Fruit fly (Drosophila melanogaster) whole organism, wandering third instar larva: ENCODE data around the gene nudC.

Experiments
- Abd-B ChIP-seq: fragments of >200 bp; optimal IDR thresholded peaks from 2 replicates; lab custom pipeline; 2017; ENCODE audit warnings: missing biosample characterization, missing genetic modification characterization
- CG32264 ChIP-seq: fragments of 200-800 bp; sonication (Bioruptor generic); optimal IDR thresholded peaks from 2 replicates; lab custom pipeline; 2016; ENCODE audit warnings: missing biosample characterization, missing genetic modification characterization
- CG9705 ChIP-seq: fragments of 200-800 bp; sonication (Bioruptor generic); optimal IDR thresholded peaks from 2 replicates; lab custom pipeline; 2018; ENCODE audit warnings: missing biosample characterization, mild to moderate bottlenecking, missing genetic modification characterization
- CrebA ChIP-seq: fragments of 200-800 bp; sonication (Bioruptor generic); optimal IDR thresholded peaks from 2 replicates; lab custom pipeline; 2016; ENCODE audit warnings: missing biosample characterization, mild to moderate bottlenecking, missing genetic modification characterization, borderline replicate concordance
- Dfd ChIP-seq: fragments of >200 bp; optimal IDR thresholded peaks from 2 replicates; lab custom pipeline; 2017; ENCODE audit warnings: missing biosample characterization, missing genetic modification characterization
- Dif ChIP-seq: fragments of 200-275, 200-300 bp; sonication (Bioruptor generic); optimal IDR thresholded peaks from 2 replicates; lab custom pipeline; 2018; ENCODE audit warnings: missing biosample characterization, missing genetic modification characterization; ENCODE audit not compliant: partially characterized antibody
- GATAd ChIP-seq: sonication (Bioruptor generic); optimal IDR thresholded peaks from 2 replicates; lab custom pipeline; 2016; ENCODE audit warnings: missing biosample characterization, missing genetic modification characterization
- HLH106 ChIP-seq: fragments of 200-800 bp; optimal IDR thresholded peaks from 3 replicates; lab custom pipeline; 2019; ENCODE audit warnings: missing biosample characterization, mild to moderate bottlenecking, missing genetic modification characterization, moderate library complexity
- Hnf4 ChIP-seq: fragments of 200-800 bp; sonication (Bioruptor generic); optimal IDR thresholded peaks from 2 replicates; lab custom pipeline; 2016; ENCODE audit warnings: missing biosample characterization, mild to moderate bottlenecking, missing genetic modification characterization
- Hr78 ChIP-seq: fragments of >200 bp; optimal IDR thresholded peaks from 2 replicates; lab custom pipeline; 2017; ENCODE audit warnings: missing biosample characterization, missing genetic modification characterization
- Hr83 ChIP-seq: fragments of 200-300 bp; sonication (Bioruptor generic); optimal IDR thresholded peaks from 2 replicates; lab custom pipeline; 2016; ENCODE audit warnings: missing biosample characterization, mild to moderate bottlenecking, missing genetic modification characterization, moderate library complexity; ENCODE audit not compliant: poor library complexity, severe bottlenecking
- Jra ChIP-seq: sonication (Bioruptor generic); optimal IDR thresholded peaks from 2 replicates; lab custom pipeline; 2016; ENCODE audit warnings: missing biosample characterization, missing genetic modification characterization
- Mio ChIP-seq: sonication (Bioruptor generic); optimal IDR thresholded peaks from 2 replicates; lab custom pipeline; 2016; ENCODE audit warnings: missing biosample characterization, missing genetic modification characterization
- Myc ChIP-seq: fragments of >200 bp; optimal IDR thresholded peaks from 2 replicates; lab custom pipeline; 2017
- N ChIP-seq: fragments of >200 bp; optimal IDR thresholded peaks from 2 replicates; lab custom pipeline; 2018; ENCODE audit warnings: missing biosample characterization, missing external identifiers, missing genetic modification characterization
- OdsH ChIP-seq: fragments of 200-800 bp; sonication (Bioruptor generic); optimal IDR thresholded peaks from 2 replicates; lab custom pipeline; 2016; ENCODE audit warnings: missing biosample characterization, mild to moderate bottlenecking, missing genetic modification characterization
- Rel ChIP-seq, 2 experiments: fragments of 200-800 bp; sonication (Bioruptor generic) in 1 of 2; optimal IDR thresholded peaks; 2 replicates in 1 of 2; 3 replicates in 1 of 2; lab custom pipeline; 2016 to 2019; ENCODE audit warnings: mild to moderate bottlenecking in 2 of 2, missing biosample characterization in 2 of 2, missing genetic modification characterization in 2 of 2, moderate library complexity in 1 of 2
- Sp1 ChIP-seq: fragments of 200-800 bp; sonication (Bioruptor generic); optimal IDR thresholded peaks from 3 replicates; lab custom pipeline; 2019; ENCODE audit warnings: missing biosample characterization, mild to moderate bottlenecking, missing genetic modification characterization, moderate library complexity
- Vsx2 ChIP-seq: fragments of 200-300, 225-300 bp; sonication (Bioruptor generic); optimal IDR thresholded peaks from 2 replicates; lab custom pipeline; 2018; ENCODE audit warnings: missing biosample characterization, missing genetic modification characterization; ENCODE audit not compliant: partially characterized antibody
- br ChIP-seq: fragments of 200-800 bp; sonication (Bioruptor generic); optimal IDR thresholded peaks from 2 replicates; lab custom pipeline; 2016; ENCODE audit warnings: missing biosample characterization, missing genetic modification characterization
- brk ChIP-seq: fragments of 200-800 bp; sonication (Bioruptor generic); optimal IDR thresholded peaks from 2 replicates; lab custom pipeline; 2016; ENCODE audit warnings: missing biosample characterization, mild to moderate bottlenecking, missing genetic modification characterization
- dl ChIP-seq, 2 experiments: fragments of 175-275, 200-275 bp in 1 of 2; fragments of 200-275 bp in 1 of 2; sonication (Bioruptor generic); optimal IDR thresholded peaks; lab custom pipeline; 2018; ENCODE audit warnings: mild to moderate bottlenecking in 2 of 2, missing biosample characterization in 2 of 2, missing genetic modification characterization in 2 of 2, moderate library complexity in 2 of 2; ENCODE audit not compliant: partially characterized antibody in 2 of 2, insufficient read depth in 1 of 2
- dmrt93B ChIP-seq: fragments of 200-800 bp; sonication (Bioruptor generic); optimal IDR thresholded peaks from 2 replicates; lab custom pipeline; 2018; ENCODE audit warnings: missing biosample characterization, mild to moderate bottlenecking, missing genetic modification characterization
- dsf ChIP-seq: sonication (Bioruptor generic); optimal IDR thresholded peaks from 2 replicates; lab custom pipeline; 2016; ENCODE audit warnings: missing biosample characterization, missing genetic modification characterization, borderline replicate concordance
- ey ChIP-seq: fragments of 200-800 bp; sonication (Bioruptor generic); optimal IDR thresholded peaks from 2 replicates; lab custom pipeline; 2016; ENCODE audit warnings: missing biosample characterization, missing genetic modification characterization
- foxo ChIP-seq, 2 experiments: fragments of 200-800 bp; sonication (Bioruptor generic); optimal IDR thresholded peaks; 2 replicates in 1 of 2; 3 replicates in 1 of 2; lab custom pipeline; 2016 to 2017; ENCODE audit warnings: missing biosample characterization in 2 of 2, missing genetic modification characterization in 2 of 2
- fru ChIP-seq: fragments of 200-800 bp; sonication (Bioruptor generic); optimal IDR thresholded peaks from 3 replicates; lab custom pipeline; 2016; ENCODE audit warnings: missing biosample characterization, mild to moderate bottlenecking, missing genetic modification characterization
- h ChIP-seq: fragments of 200-800 bp; sonication (Bioruptor generic); optimal IDR thresholded peaks from 3 replicates; lab custom pipeline; 2016; ENCODE audit warnings: missing biosample characterization, mild to moderate bottlenecking, missing genetic modification characterization
- jim ChIP-seq: fragments of 175-275, 200-325 bp; sonication (Bioruptor generic); optimal IDR thresholded peaks from 2 replicates; lab custom pipeline; 2016; ENCODE audit warnings: missing biosample characterization, mild to moderate bottlenecking, missing genetic modification characterization
- lola ChIP-seq: fragments of >200 bp; optimal IDR thresholded peaks from 2 replicates; lab custom pipeline; 2017; ENCODE audit warnings: missing biosample characterization, missing genetic modification characterization
- pan ChIP-seq: fragments of >200 bp; optimal IDR thresholded peaks from 2 replicates; lab custom pipeline; 2017
- psq ChIP-seq: fragments of 200-800 bp; sonication (Bioruptor generic); optimal IDR thresholded peaks from 3 replicates; lab custom pipeline; 2017; ENCODE audit warnings: missing biosample characterization, mild to moderate bottlenecking, missing genetic modification characterization, moderate library complexity
- rgr ChIP-seq: fragments of 200-800 bp; sonication (Bioruptor generic); optimal IDR thresholded peaks from 3 replicates; lab custom pipeline; 2016; ENCODE audit warnings: missing biosample characterization, mild to moderate bottlenecking, missing genetic modification characterization
- sage ChIP-seq: fragments of 200-800 bp; sonication (Bioruptor generic); optimal IDR thresholded peaks from 2 replicates; lab custom pipeline; 2016; ENCODE audit warnings: missing biosample characterization, mild to moderate bottlenecking, missing genetic modification characterization
- tai ChIP-seq: sonication (Bioruptor generic); optimal IDR thresholded peaks from 2 replicates; lab custom pipeline; 2016; ENCODE audit warnings: missing biosample characterization, missing genetic modification characterization
- usp ChIP-seq: fragments of >200 bp; optimal IDR thresholded peaks from 2 replicates; lab custom pipeline; 2017; ENCODE audit warnings: missing biosample characterization, missing genetic modification characterization
- woc ChIP-seq: sonication (Bioruptor generic); optimal IDR thresholded peaks from 2 replicates; lab custom pipeline; 2016; ENCODE audit warnings: missing biosample characterization, mild to moderate bottlenecking, missing genetic modification characterization

nudC gene

DNA sequence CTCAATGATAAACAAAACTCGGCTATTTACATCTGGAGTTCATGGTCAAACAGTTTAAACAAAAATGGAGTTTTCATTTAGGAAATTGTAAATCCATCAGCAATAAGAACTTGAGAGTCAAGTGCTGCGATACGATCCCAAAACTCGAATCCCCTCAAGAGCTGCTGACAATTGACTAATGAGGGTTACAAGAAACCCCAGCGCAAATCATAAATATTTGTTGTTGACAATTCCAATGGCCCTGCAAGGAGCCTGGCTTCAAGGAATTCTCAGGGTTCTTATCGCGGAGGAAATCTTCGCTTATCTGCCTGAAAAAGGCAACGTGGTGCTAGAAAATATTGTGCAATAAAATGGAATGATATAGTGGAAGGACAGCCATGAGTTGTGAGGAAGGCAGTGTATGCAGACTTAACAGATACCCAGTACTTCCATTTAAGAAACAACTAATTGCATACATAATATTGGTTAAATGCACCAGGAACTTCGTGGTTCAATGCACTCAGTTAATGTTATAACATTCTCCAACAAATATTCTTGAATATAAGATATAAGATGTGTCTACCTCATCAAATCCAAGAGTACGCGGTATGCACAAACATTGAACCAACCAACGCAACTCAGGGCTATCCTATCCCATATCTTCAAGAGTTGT lies 36.7 kb upstream of the nudC start:
- TF ChIP-seq GATAd (GFP tag; lab: Kevin White, UChicago) (no peak), sage (no peak), tai (GFP tag; lab: Kevin White, UChicago) (no peak), Dif (no peak), Vsx2 (GFP tag; lab: Kevin White, UChicago) (no peak), brk (GFP tag; lab: Kevin White, UChicago) (no peak), psq (no peak), Myc (lab: Kevin White, UChicago) (no peak), pan (lab: Kevin White, UChicago) (no peak), HLH106 (tag; lab: Kevin White, UChicago) (no peak), ey (no peak), OdsH (GFP tag; lab: Kevin White, UChicago) (no peak), lola (GFP tag; lab: Kevin White, UChicago) (no peak), Hr78 (GFP tag; lab: Kevin White, UChicago) (no peak), foxo (GFP tag; optimal IDR thresholded peaks at IDR 0.05; lab: Kevin White, UChicago) (no peak), Jra (GFP tag; lab: Kevin White, UChicago) (no peak), Mio (GFP tag; lab: Kevin White, UChicago) (no peak), Hnf4 (GFP tag; lab: Kevin White, UChicago) (no peak), Hr83 (GFP tag; lab: Kevin White, UChicago) (no peak)

DNA sequence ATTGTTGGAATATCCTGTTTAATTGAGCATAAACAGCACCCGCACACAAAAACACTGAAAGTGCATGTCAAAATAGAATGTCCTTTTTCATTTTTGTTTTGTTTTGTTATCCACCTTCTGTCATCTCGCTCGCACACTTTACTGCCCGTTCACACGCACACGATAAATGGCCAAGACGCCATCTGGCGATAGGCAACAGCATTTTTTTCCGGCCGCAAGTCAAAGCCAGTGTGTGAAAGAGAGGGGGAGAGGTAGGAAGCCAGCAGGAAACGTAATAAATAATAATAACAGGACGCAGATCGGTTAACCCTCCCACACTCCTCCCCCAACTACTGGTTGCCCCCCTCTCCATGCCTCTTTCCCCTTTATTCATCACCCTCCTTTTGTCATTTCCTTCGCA lies 34.9 kb upstream of the nudC start:
- TF ChIP-seq psq, result peak; percentile 92
- TF ChIP-seq CrebA (GFP tag; lab: Kevin White, UChicago), result no peak
- peak; percentile 6 for TF ChIP-seq CG9705 (GFP tag; lab: Kevin White, UChicago)
- no peak for TF ChIP-seq sage

DNA sequence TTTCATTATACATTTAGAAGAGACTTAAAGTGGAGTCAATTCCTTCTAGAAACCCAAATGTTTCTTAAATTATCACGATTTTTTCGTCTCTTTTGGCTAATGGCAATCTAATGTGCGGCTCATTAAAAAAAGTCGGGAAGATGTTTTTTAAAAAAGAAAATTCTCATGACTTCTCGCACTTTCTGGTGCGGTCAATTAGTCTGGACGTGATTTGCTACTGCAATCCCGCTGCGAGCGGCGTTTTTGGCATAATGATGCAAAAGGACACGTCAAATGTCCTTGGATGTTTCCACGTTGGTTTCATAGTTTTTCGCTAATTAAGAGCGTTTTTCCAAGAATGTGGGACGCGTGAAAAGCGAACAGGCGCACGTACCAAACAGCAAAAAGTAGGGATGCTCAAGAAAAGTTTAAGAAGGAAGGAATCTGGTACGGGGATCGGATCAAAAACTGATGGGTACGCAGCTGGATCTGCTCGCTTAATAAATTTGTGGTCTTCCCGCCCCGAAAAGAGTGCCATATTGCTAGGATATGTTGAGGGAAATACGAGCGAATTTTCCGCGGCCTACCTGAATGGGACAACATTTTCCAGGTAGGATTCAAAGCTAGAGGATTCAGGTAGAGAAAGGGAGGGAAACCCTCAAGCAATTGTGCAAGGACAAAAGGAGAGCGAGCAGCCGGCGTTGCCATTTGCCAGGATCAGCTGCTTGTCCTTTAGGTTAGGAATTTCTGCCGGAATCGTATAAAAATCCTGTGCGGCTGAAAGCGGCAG lies 31.9 kb upstream of the nudC start:
- TF ChIP-seq lola (GFP tag; lab: Kevin White, UChicago) (no peak), CG32264 (no peak), GATAd (GFP tag; lab: Kevin White, UChicago) (no peak), dsf (GFP tag; lab: Kevin White, UChicago) (no peak), Myc (lab: Kevin White, UChicago) (no peak), Dif (no peak)

DNA sequence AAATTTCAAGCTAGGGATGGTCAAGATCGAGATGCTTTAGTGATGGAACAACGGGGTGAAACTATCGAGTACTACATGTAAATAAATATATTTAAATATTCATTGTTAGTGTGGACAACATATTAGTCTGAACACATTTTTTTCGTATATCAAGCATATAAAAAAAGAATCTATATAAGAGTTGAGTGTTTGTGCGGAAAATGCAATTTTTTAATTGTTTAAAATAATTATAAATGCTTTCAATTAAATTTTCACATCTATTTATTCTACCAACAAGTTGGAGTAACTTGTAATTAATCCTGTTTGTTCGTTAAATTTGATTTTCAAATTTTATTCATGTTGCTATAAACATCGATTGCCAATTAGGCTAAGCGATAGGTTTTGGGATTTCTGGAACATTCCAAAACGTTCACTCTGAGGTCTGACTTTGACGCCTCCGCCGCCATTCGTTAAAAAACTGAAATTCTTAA lies 25.1 kb upstream of the nudC start, which contains the start of the genes mus302 and CG9705:
Gene mus302 (minus strand): TSS at position 33 of the 470 bp plus-strand sequence.
Gene CG9705 (plus strand): TSS at position 397 of the 470 bp plus-strand sequence.
- TF ChIP-seq psq (peak; percentile 45), jim (GFP tag; lab: Kevin White, UChicago) (no peak), dsf (GFP tag; lab: Kevin White, UChicago) (peak; percentile 26), Dfd (GFP tag; lab: Kevin White, UChicago) (no peak), foxo (GFP tag; optimal IDR thresholded peaks at IDR 0.05; lab: Kevin White, UChicago) (peak in 1 of 2 experiments; percentile 33), usp (GFP tag; lab: Kevin White, UChicago) (no peak), ey (no peak), dmrt93B (GFP tag; lab: Kevin White, UChicago) (no peak), N (GFP tag; lab: Kevin White, UChicago) (no peak), Abd-B (GFP tag; lab: Kevin White, UChicago) (no peak), dl (GFP tag; optimal IDR thresholded peaks at IDR 0.05; lab: Kevin White, UChicago; ENCODE audit: insufficient read depth in 1 of 2, partially characterized antibody in 2 of 2) (no peak), lola (GFP tag; lab: Kevin White, UChicago) (no peak), CG32264 (no peak), Hnf4 (GFP tag; lab: Kevin White, UChicago) (no peak), tai (GFP tag; lab: Kevin White, UChicago) (no peak), GATAd (GFP tag; lab: Kevin White, UChicago) (no peak), woc (GFP tag; lab: Kevin White, UChicago) (peak; percentile 69), rgr (GFP tag; lab: Kevin White, UChicago) (peak; percentile 37), Mio (GFP tag; lab: Kevin White, UChicago) (no peak), Rel (GFP tag; optimal IDR thresholded peaks at IDR 0.05; lab: Kevin White, UChicago) (no peak), Rel (tag; optimal IDR thresholded peaks at IDR 0.05; lab: Kevin White, UChicago) (peak; percentile 4), Hr83 (GFP tag; lab: Kevin White, UChicago) (peak; percentile 34), HLH106 (tag; lab: Kevin White, UChicago) (peak; percentile 62), br (GFP tag; lab: Kevin White, UChicago) (peak; percentile 17), Myc (lab: Kevin White, UChicago) (peak; percentile 14), fru (GFP tag; lab: Kevin White, UChicago) (peak; percentile 11), Sp1 (GFP tag; lab: Kevin White, UChicago) (peak; percentile 32), CrebA (GFP tag; lab: Kevin White, UChicago) (no peak), Dif (no peak), sage (no peak), h (peak; percentile 42), Jra (GFP tag; lab: Kevin White, UChicago) (no peak), Hr78 (GFP tag; lab: Kevin White, UChicago) (no peak), CG9705 (GFP tag; lab: Kevin White, UChicago) (peak; percentile 75), OdsH (GFP tag; lab: Kevin White, UChicago) (peak; percentile 36), Vsx2 (GFP tag; lab: Kevin White, UChicago) (no peak)
